Worm (Caenorhabditis elegans): ENCODE data around the gene cyp-34A7.

DNA sequence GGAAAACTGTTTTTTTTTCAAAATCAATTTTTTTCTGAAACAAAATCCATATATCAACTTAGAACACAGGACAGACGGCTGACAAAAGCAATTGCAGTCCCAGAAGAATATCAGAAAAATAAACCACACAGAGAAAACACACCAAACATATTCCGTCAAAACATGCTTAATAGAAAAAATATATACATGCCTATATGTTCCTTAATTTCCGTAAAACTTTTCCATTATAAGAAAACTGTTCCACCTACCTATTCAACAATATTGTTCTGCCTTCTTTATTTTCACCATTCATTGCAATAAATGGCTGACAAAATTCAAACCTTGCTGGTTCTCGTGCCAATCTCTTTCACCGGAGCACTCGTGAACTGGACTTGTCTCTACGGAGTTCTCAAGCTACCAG is 32.3 kb downstream of the cyp-34A7 start, which contains the start of gene srx-63:
- TF ChIP-seq unc-62 (GFP tag; optimal IDR thresholded peaks at IDR 0.05) (no peak), snpc-4 (tag; optimal IDR thresholded peaks at IDR 0.05) (no peak), unc-98 (GFP tag; IDR thresholded peaks at IDR 0.05) (no peak), ama-1 (optimal IDR thresholded peaks at IDR 0.05) (no peak), skn-1 (tag; optimal IDR thresholded peaks at IDR 0.05) (no peak), tbx-2 (tag; optimal IDR thresholded peaks at IDR 0.05) (no peak), ces-1 (GFP tag; optimal IDR thresholded peaks at IDR 0.05) (no peak), pax-3 (tag; optimal IDR thresholded peaks at IDR 0.05) (no peak), ztf-11 (tag; optimal IDR thresholded peaks at IDR 0.05) (no peak), nhr-12 (tag; optimal IDR thresholded peaks at IDR 0.05) (no peak)

Measured in whole organism, L1 larva.